Fruit fly (Drosophila melanogaster) whole organism, prepupa: ENCODE results near the gene CG14990.

ENCODE experiments used
- Blimp-1 ChIP-seq: fragments of 200-800 bp; sonication (Bioruptor generic); optimal IDR thresholded peaks from 3 replicates; lab custom pipeline; 2017; ENCODE audit warnings: missing biosample characterization, missing genetic modification characterization, mild to moderate bottlenecking, moderate library complexity, missing genetic modification reagents
- CG10631 ChIP-seq: fragments of 200-800 bp; sonication (Bioruptor generic); optimal IDR thresholded peaks from 2 replicates; lab custom pipeline; 2016; ENCODE audit warnings: missing biosample characterization, missing genetic modification characterization
- CG15336 ChIP-seq: fragments of 200-800 bp; sonication (Bioruptor generic); IDR thresholded peaks from 2 replicates; pipeline ENCODE4 v1.3.6; 2022; ENCODE audit warnings: missing biosample characterization, missing genetic modification characterization
- CG16779 ChIP-seq: fragments of 200-800 bp; sonication (Bioruptor generic); optimal IDR thresholded peaks from 3 replicates; lab custom pipeline; 2017; ENCODE audit warnings: missing biosample characterization, mild to moderate bottlenecking, missing genetic modification characterization
- CG3032 ChIP-seq: fragments of 200-800 bp; optimal IDR thresholded peaks from 2 replicates; lab custom pipeline; 2019; ENCODE audit warnings: missing biosample characterization, mild to moderate bottlenecking, missing genetic modification characterization, moderate library complexity
- CG6854 ChIP-seq: fragments of 200-800 bp; sonication (Bioruptor generic); optimal IDR thresholded peaks from 2 replicates; lab custom pipeline; 2017; ENCODE audit warnings: missing biosample characterization, mild to moderate bottlenecking, missing genetic modification characterization
- CG8119 ChIP-seq: fragments of 200-800 bp; sonication (Bioruptor generic); IDR thresholded peaks from 3 replicates; pipeline ENCODE4 v1.3.6; 2022; ENCODE audit warnings: missing biosample characterization, missing genetic modification characterization
- Eip78C ChIP-seq: fragments of 200-800 bp; sonication (Bioruptor generic); peaks from one replicate; lab custom pipeline; 2016; ENCODE audit warnings: missing biosample characterization, missing genetic modification characterization
- Sox14 ChIP-seq: fragments of 200-800 bp; sonication (Bioruptor generic); optimal IDR thresholded peaks from 3 replicates; lab custom pipeline; 2016; ENCODE audit warnings: missing biosample characterization, missing genetic modification characterization
- esn ChIP-seq: fragments of 200-800 bp; sonication (Bioruptor generic); optimal IDR thresholded peaks from 2 replicates; lab custom pipeline; 2016; ENCODE audit warnings: missing biosample characterization, mild to moderate bottlenecking, missing genetic modification characterization, moderate library complexity
- fkh ChIP-seq: fragments of 200-800 bp; sonication (Bioruptor generic); optimal IDR thresholded peaks from 3 replicates; lab custom pipeline; 2017; ENCODE audit warnings: missing biosample characterization, mild to moderate bottlenecking, missing genetic modification characterization, moderate library complexity
- lz ChIP-seq: fragments of 200-800 bp; sonication (Bioruptor generic); optimal IDR thresholded peaks from 3 replicates; lab custom pipeline; 2016; ENCODE audit warnings: missing biosample characterization, missing genetic modification characterization
- svp ChIP-seq: fragments of 200-800 bp; sonication (Bioruptor generic); peaks from one replicate; lab custom pipeline; 2016; ENCODE audit warnings: missing biosample characterization, missing genetic modification characterization

The CG14990 gene

DNA sequence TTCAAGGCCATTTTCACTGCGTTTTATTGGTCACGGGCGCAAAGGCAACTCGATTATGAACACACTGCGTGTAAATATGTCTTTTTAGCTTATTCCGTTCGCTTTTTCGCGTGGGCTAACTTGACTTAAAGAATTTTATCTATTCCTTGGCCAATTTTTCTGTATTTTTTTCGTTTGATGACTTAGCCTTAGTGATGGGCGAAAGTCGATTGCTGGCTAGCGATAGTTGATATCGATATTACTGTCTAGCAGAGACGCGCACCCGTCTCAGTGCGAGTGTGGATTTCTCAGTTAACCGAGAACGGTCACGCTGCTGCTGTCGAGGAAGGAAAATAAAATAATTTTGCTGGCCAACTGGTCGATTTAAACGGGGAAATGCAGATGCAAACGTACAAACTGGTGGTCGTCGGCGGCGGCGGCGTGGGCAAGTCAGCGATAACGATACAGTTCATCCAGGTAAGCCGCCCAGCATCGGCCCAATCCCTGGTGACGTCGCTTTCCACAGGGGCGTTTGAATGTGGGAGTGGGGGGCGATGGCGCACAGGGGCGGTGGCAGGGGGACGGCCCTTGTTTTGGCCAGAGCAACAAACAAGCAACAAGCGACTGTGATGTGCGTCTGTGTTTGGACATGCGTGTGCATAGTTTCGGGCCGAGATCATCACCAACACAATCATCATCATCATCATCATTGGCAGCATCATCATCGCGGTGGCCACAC is 46.0 kb downstream of the CG14990 start, which contains the start of the genes Rop and Ras64B:
Gene Rop, minus strand, starts transcription at position 193 of the 718 bp plus-strand sequence.
Gene Ras64B, plus strand, starts transcription at position 273 of the 718 bp plus-strand sequence.
- TF ChIP-seq Blimp-1 (no peak), CG6854 (GFP tag; lab: Kevin White, UChicago) (no peak), CG3032 (tag; lab: Kevin White, UChicago) (peak; percentile 29), CG15336 (peak; percentile 14; the same call in 1 of the 2 replicates), svp (peak; percentile 94), esn (GFP tag; lab: Kevin White, UChicago) (peak; percentile 57), lz (peak; percentile 20), fkh (GFP tag; lab: Kevin White, UChicago) (peak; percentile 87), CG8119 (GFP tag; lab: Robert Waterston, UW) (peak; percentile 22; the same call in 1 of the 3 replicates), Sox14 (peak; percentile 75)
- TF ChIP-seq, all 60 proteins: peak for 8

DNA sequence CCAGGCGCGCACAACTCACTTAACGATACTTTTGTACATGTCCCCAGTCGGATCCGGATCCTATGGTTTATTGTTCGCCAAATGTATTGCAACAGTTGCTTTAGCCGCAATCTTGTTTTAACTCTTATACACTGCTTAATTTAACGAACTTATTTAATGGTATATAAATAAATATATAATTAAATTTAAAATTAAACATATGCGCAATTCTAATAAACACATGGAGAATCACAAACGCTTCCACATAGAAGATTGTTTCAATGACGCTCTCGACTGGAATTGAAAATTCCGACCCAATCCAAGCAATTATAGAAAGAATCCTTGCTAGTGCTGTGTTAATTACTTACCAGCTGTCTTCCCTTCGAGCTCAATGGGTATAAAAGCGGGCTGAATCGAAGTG is 48.2 kb downstream of the CG14990 start, which contains the start of gene Akh:
Gene Akh, plus strand, starts transcription at position 301 of the 400 bp plus-strand sequence.
- TF ChIP-seq svp (peak; percentile 20), Eip78C (GFP tag; lab: Kevin White, UChicago) (no peak)

DNA sequence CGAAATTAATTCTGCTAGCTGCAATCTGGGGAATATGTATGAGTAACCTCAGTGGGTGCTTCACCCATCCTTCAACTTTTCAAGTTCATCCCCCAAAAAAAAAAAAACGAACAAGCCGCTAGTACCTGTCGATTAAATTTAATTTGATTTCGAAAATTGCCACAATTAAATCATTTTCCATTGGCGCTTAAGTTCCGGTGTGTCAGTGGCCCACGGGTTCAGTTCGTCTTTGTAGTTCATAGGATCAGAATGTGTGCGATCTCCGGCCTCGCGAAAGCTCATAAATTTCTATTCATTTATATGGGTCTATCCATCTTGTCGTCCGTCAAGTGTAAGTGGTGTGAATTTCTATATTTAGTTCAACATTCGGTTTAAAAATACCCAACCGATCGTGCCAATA is 49.1 kb downstream of the CG14990 start, which contains the start of gene CG32260:
Gene CG32260, plus strand, starts transcription at position 301 of the 400 bp plus-strand sequence.
- no peak for TF ChIP-seq CG8119 (GFP tag; lab: Robert Waterston, UW)
- TF ChIP-seq CG10631 (GFP tag; lab: Kevin White, UChicago): no peak
- no peak for TF ChIP-seq CG16779 (tag; lab: Kevin White, UChicago)
- TF ChIP-seq, all 60 proteins: peak for 0
